Worm (Caenorhabditis elegans) whole organism, early embryonic: ENCODE data around the gene Y47D3A.14.

Experiments
- F13C5.2 ChIP-seq: sonication (generic microtip); optimal IDR thresholded peaks from 2 replicates; lab custom pipeline; 2017; ENCODE audit warnings: mild to moderate bottlenecking, missing genetic modification characterization, inconsistent platforms, missing compliant biosample characterization
- aly-1 ChIP-seq: sonication (generic microtip); optimal IDR thresholded peaks from 2 replicates; lab custom pipeline; 2016; ENCODE audit warnings: missing genetic modification characterization, missing compliant biosample characterization
- ama-1 ChIP-seq: fragments of 150-350 bp; optimal IDR thresholded peaks from 2 replicates; lab custom pipeline; 2014
- ceh-36 ChIP-seq: sonication (generic microtip); optimal IDR thresholded peaks from 2 replicates; lab custom pipeline; 2016; ENCODE audit warnings: missing genetic modification characterization, inconsistent platforms, missing compliant biosample characterization
- ets-7 ChIP-seq: sonication (generic microtip); optimal IDR thresholded peaks from 2 replicates; lab custom pipeline; 2016; ENCODE audit warnings: missing genotype, missing genetic modification characterization, missing compliant biosample characterization
- flt-1 ChIP-seq: fragments of 200-800 bp; sonication (Bioruptor generic); IDR thresholded peaks from 2 replicates; pipeline ENCODE4 v1.3.6; 2022; ENCODE audit warnings: missing genetic modification characterization, missing compliant biosample characterization
- pes-1 ChIP-seq: fragments of 200-800 bp; sonication (Bioruptor generic); IDR thresholded peaks from 2 replicates; pipeline ENCODE4 v1.3.6; 2022; ENCODE audit warnings: missing genetic modification reagents, missing genetic modification characterization, missing compliant biosample characterization
- scrt-1 ChIP-seq: fragments of 200-800 bp; sonication (Bioruptor generic); IDR thresholded peaks from 2 replicates; pipeline ENCODE4 v1.3.6; 2022; ENCODE audit warnings: missing genetic modification characterization, missing compliant biosample characterization
- sea-1 ChIP-seq: fragments of 200-800 bp; sonication (Bioruptor generic); conservative IDR thresholded peaks from 2 replicates; pipeline ENCODE4 v1.3.6; 2022; ENCODE audit warnings: missing genetic modification characterization, missing compliant biosample characterization
- tbx-11 ChIP-seq: fragments of 200-800 bp; sonication (Bioruptor generic); IDR thresholded peaks from 2 replicates; pipeline ENCODE4 v1.3.6; 2022; ENCODE audit warnings: missing genetic modification characterization, missing compliant biosample characterization
- tbx-37 ChIP-seq: fragments of 200-800 bp; sonication (Bioruptor generic); conservative IDR thresholded peaks from 2 replicates; pipeline ENCODE4 v1.3.6; 2022; ENCODE audit warnings: missing genetic modification reagents, missing genetic modification characterization, missing compliant biosample characterization

- TF ChIP-seq ceh-36 (tag; lab: Kevin White, UChicago) (no peak), ama-1 (lab: Kevin White, UChicago) (no peak), tbx-37 (GFP tag; lab: Robert Waterston, UW) (no peak), aly-1 (no peak), pes-1 (GFP tag; lab: Robert Waterston, UW) (no peak), tbx-11 (GFP tag; lab: Robert Waterston, UW) (no peak), flt-1 (GFP tag; lab: Robert Waterston, UW) (no peak), ets-7 (tag; lab: Kevin White, UChicago) (no peak), scrt-1 (GFP tag; lab: Robert Waterston, UW) (no peak), F13C5.2 (tag; lab: Kevin White, UChicago) (no peak), sea-1 (no peak)
These were observed 39.3 kb downstream of the Y47D3A.14 start for ce11 chrIII:11197327-11197726.
